In genomic region chr3L:14363103-14363751, dm6 we compare ENCODE assay signal across 5 fruit fly cellular contexts.
TF ChIP-seq lines count a peak whose summit lies in the region.

No protein-coding gene starts in this region.

- TF ChIP-seq CTCF in whole organism, embryonic (GFP tag; optimal IDR thresholded peaks at IDR 0.05; lab: Kevin White, UChicago), result no peak

TF ChIP-seq in whole organism, adult, 20 proteins besides CTCF, POLR2A, EP300 and RAD21:
- TF ChIP-seq CG5204 (GFP tag; optimal IDR thresholded peaks at IDR 0.05; lab: Kevin White, UChicago), result no peak
- TF ChIP-seq CG12768 (GFP tag; optimal IDR thresholded peaks at IDR 0.05; lab: Kevin White, UChicago), result no peak
- TF ChIP-seq tj (GFP tag; optimal IDR thresholded peaks at IDR 0.05; lab: Kevin White, UChicago), result peak; percentile 3
- no peak for TF ChIP-seq Clk (GFP tag; optimal IDR thresholded peaks at IDR 0.05; lab: Kevin White, UChicago)
- TF ChIP-seq kay (GFP tag; lab: Kevin White, UChicago; ENCODE audit: borderline replicate concordance), result no peak
TF ChIP-seq in whole organism, adult: peak in this region for 1.

TF ChIP-seq in whole organism, embryonic, 481 proteins besides CTCF, POLR2A, EP300 and RAD21 (continues in another document):
- TF ChIP-seq zf30C (GFP tag; optimal IDR thresholded peaks at IDR 0.05; lab: Kevin White, UChicago), result no peak
- no peak for TF ChIP-seq ash1 (GFP tag; optimal IDR thresholded peaks at IDR 0.05; lab: Kevin White, UChicago)
- peak; percentile 12 for TF ChIP-seq tin (GFP tag; optimal IDR thresholded peaks at IDR 0.05; lab: Kevin White, UChicago)
- TF ChIP-seq lov (optimal IDR thresholded peaks at IDR 0.05; lab: Kevin White, UChicago), result no peak
- TF ChIP-seq lov (GFP tag; IDR thresholded peaks at IDR 0.05; lab: Robert Waterston, UW), result no peak
- peak; percentile 2 for TF ChIP-seq CG12942 (GFP tag; optimal IDR thresholded peaks at IDR 0.05; lab: Kevin White, UChicago)
- peak; percentile 52 for TF ChIP-seq CG30403 (GFP tag; optimal IDR thresholded peaks at IDR 0.05; lab: Kevin White, UChicago)
- no peak for TF ChIP-seq aop (GFP tag; IDR thresholded peaks at IDR 0.05; lab: Robert Waterston, UW)
- peak; percentile 41 for TF ChIP-seq CG12391 (tag; optimal IDR thresholded peaks at IDR 0.05; lab: Kevin White, UChicago)
- no peak for TF ChIP-seq hb (GFP tag; IDR thresholded peaks at IDR 0.05; lab: Robert Waterston, UW; ENCODE audit: partially characterized antibody)
- no peak for TF ChIP-seq CG12071 (GFP tag; optimal IDR thresholded peaks at IDR 0.05; lab: Kevin White, UChicago)
- no peak for TF ChIP-seq scrt (GFP tag; optimal IDR thresholded peaks at IDR 0.05; lab: Kevin White, UChicago)
- TF ChIP-seq tio (GFP tag; optimal IDR thresholded peaks at IDR 0.05; lab: Kevin White, UChicago), result peak; percentile 38
- no peak for TF ChIP-seq abd-A (tag; optimal IDR thresholded peaks at IDR 0.05; lab: Kevin White, UChicago)
- no peak for TF ChIP-seq odd (GFP tag; optimal IDR thresholded peaks at IDR 0.05; lab: Kevin White, UChicago)
- no peak for TF ChIP-seq CG18011 (GFP tag; optimal IDR thresholded peaks at IDR 0.05; lab: Kevin White, UChicago)
- TF ChIP-seq D19B (GFP tag; optimal IDR thresholded peaks at IDR 0.05; lab: Kevin White, UChicago), result peak; percentile 71
- no peak for TF ChIP-seq Tbp (GFP tag; optimal IDR thresholded peaks at IDR 0.05; lab: Kevin White, UChicago)
- TF ChIP-seq CG30431 (GFP tag; optimal IDR thresholded peaks at IDR 0.05; lab: Kevin White, UChicago), result no peak
- TF ChIP-seq CG17186 (GFP tag; optimal IDR thresholded peaks at IDR 0.05; lab: Kevin White, UChicago), result no peak
- no peak for TF ChIP-seq amos (GFP tag; IDR thresholded peaks at IDR 0.05; lab: Robert Waterston, UW; ENCODE audit: partially characterized antibody)
- no peak for TF ChIP-seq NC2α (GFP tag; optimal IDR thresholded peaks at IDR 0.05; lab: Kevin White, UChicago)

TF ChIP-seq in whole organism, prepupa, 60 proteins besides CTCF, POLR2A, EP300 and RAD21 (continues in another document):
- TF ChIP-seq net (GFP tag; optimal IDR thresholded peaks at IDR 0.05; lab: Kevin White, UChicago) (peak; percentile 58), CG10631 (GFP tag; optimal IDR thresholded peaks at IDR 0.05; lab: Kevin White, UChicago) (peak; percentile 75), topi (GFP tag; optimal IDR thresholded peaks at IDR 0.05; lab: Kevin White, UChicago) (peak; percentile 29), Hr39 (GFP tag; optimal IDR thresholded peaks at IDR 0.05; lab: Kevin White, UChicago) (peak; percentile 30), CG11902 (GFP tag; optimal IDR thresholded peaks at IDR 0.05; lab: Kevin White, UChicago) (peak; percentile 27), Met (GFP tag; optimal IDR thresholded peaks at IDR 0.05; lab: Kevin White, UChicago) (peak; percentile 54), Hr38 (GFP tag; optimal IDR thresholded peaks at IDR 0.05; lab: Kevin White, UChicago) (no peak), Eip93F (GFP tag; optimal IDR thresholded peaks at IDR 0.05; lab: Kevin White, UChicago) (no peak), CG31627 (GFP tag; optimal IDR thresholded peaks at IDR 0.05; lab: Kevin White, UChicago) (peak; percentile 32), CG16779 (tag; optimal IDR thresholded peaks at IDR 0.05; lab: Kevin White, UChicago) (no peak), fd59A (GFP tag; optimal IDR thresholded peaks at IDR 0.05; lab: Kevin White, UChicago) (peak; percentile 47), svp (GFP tag; lab: Kevin White, UChicago) (peak; percentile 81), Sox15 (GFP tag; optimal IDR thresholded peaks at IDR 0.05; lab: Kevin White, UChicago) (peak; percentile 41), salr (GFP tag; optimal IDR thresholded peaks at IDR 0.05; lab: Kevin White, UChicago) (peak in 1 of 2 experiments; percentile 54), pdm3 (GFP tag; optimal IDR thresholded peaks at IDR 0.05; lab: Kevin White, UChicago) (peak; percentile 76), Eip78C (GFP tag; lab: Kevin White, UChicago) (peak; percentile 90), esn (GFP tag; optimal IDR thresholded peaks at IDR 0.05; lab: Kevin White, UChicago) (peak; percentile 61), OdsH (GFP tag; optimal IDR thresholded peaks at IDR 0.05; lab: Kevin White, UChicago) (peak; percentile 75), Gug (GFP tag; IDR thresholded peaks at IDR 0.05; lab: Robert Waterston, UW) (peak; percentile 47; the same call in 1 of the 2 replicates), Lpt (GFP tag; optimal IDR thresholded peaks at IDR 0.05; lab: Kevin White, UChicago) (peak; percentile 18), CG11294 (GFP tag; IDR thresholded peaks at IDR 0.05; lab: Robert Waterston, UW) (no peak; the same call in 1 of the 2 replicates), CG3919 (GFP tag; optimal IDR thresholded peaks at IDR 0.05; lab: Kevin White, UChicago) (peak; percentile 49)

TF ChIP-seq in whole organism, pupa, 21 proteins besides CTCF, POLR2A, EP300 and RAD21:
- TF ChIP-seq CG9948 (tag; optimal IDR thresholded peaks at IDR 0.05; lab: Kevin White, UChicago) (peak; percentile 72), CG15710 (tag; optimal IDR thresholded peaks at IDR 0.05; lab: Kevin White, UChicago) (peak; percentile 75), CG8301 (tag; optimal IDR thresholded peaks at IDR 0.05; lab: Kevin White, UChicago) (peak; percentile 51), EcR (GFP tag; optimal IDR thresholded peaks at IDR 0.05; lab: Kevin White, UChicago) (peak; percentile 26), CG17806 (tag; optimal IDR thresholded peaks at IDR 0.05; lab: Kevin White, UChicago) (peak; percentile 65), CG14655 (GFP tag; optimal IDR thresholded peaks at IDR 0.05; lab: Kevin White, UChicago) (peak; percentile 56), fd96Ca (GFP tag; IDR thresholded peaks at IDR 0.05; lab: Robert Waterston, UW) (peak; percentile 54; the same call in 2 of the 3 replicates), Ets98B (GFP tag; IDR thresholded peaks at IDR 0.05; lab: Robert Waterston, UW) (0 out of 2 replicates have a peak, but pooled peaks have one; percentile 16), CG8159 (tag; optimal IDR thresholded peaks at IDR 0.05; lab: Kevin White, UChicago) (peak; percentile 77), Pif1A (GFP tag; optimal IDR thresholded peaks at IDR 0.05; lab: Kevin White, UChicago) (peak; percentile 61), CG34367 (tag; optimal IDR thresholded peaks at IDR 0.05; lab: Kevin White, UChicago) (peak; percentile 51), CG12605 (GFP tag; IDR thresholded peaks at IDR 0.05; lab: Robert Waterston, UW) (0 out of 2 replicates have a peak, but pooled peaks have one; percentile 13), CG10348 (GFP tag; IDR thresholded peaks at IDR 0.05; lab: Robert Waterston, UW) (no peak), Pif1B (GFP tag; optimal IDR thresholded peaks at IDR 0.05; lab: Kevin White, UChicago) (peak; percentile 37), D1 (tag; optimal IDR thresholded peaks at IDR 0.05; lab: Kevin White, UChicago) (peak; percentile 45), Snoo (tag; optimal IDR thresholded peaks at IDR 0.05; lab: Kevin White, UChicago) (peak; percentile 45), CG32121 (GFP tag; IDR thresholded peaks at IDR 0.05; lab: Robert Waterston, UW) (no peak; the same call in 1 of the 2 replicates), gl (tag; optimal IDR thresholded peaks at IDR 0.05; lab: Kevin White, UChicago) (no peak), CG4496 (GFP tag; IDR thresholded peaks at IDR 0.05; lab: Robert Waterston, UW) (peak; percentile 60; the same call in 2 of the 3 replicates), rn (GFP tag; IDR thresholded peaks at IDR 0.05; lab: Robert Waterston, UW) (no peak), CG13204 (GFP tag; optimal IDR thresholded peaks at IDR 0.05; lab: Kevin White, UChicago) (no peak)

TF ChIP-seq in whole organism, wandering third instar larva, 38 proteins besides CTCF, POLR2A, EP300 and RAD21:
- TF ChIP-seq dmrt93B (GFP tag; optimal IDR thresholded peaks at IDR 0.05; lab: Kevin White, UChicago), result no peak
- TF ChIP-seq fru (GFP tag; optimal IDR thresholded peaks at IDR 0.05; lab: Kevin White, UChicago), result peak; percentile 31
- TF ChIP-seq OdsH (GFP tag; optimal IDR thresholded peaks at IDR 0.05; lab: Kevin White, UChicago), result no peak
- TF ChIP-seq foxo (GFP tag; optimal IDR thresholded peaks at IDR 0.05; lab: Kevin White, UChicago), result peak in 1 of 2 experiments; percentile 22
- TF ChIP-seq Myc (optimal IDR thresholded peaks at IDR 0.05; lab: Kevin White, UChicago), result no peak
- peak; percentile 39 for TF ChIP-seq HLH106 (tag; optimal IDR thresholded peaks at IDR 0.05; lab: Kevin White, UChicago)
- TF ChIP-seq usp (GFP tag; optimal IDR thresholded peaks at IDR 0.05; lab: Kevin White, UChicago), result no peak
- no peak for TF ChIP-seq GATAd (GFP tag; optimal IDR thresholded peaks at IDR 0.05; lab: Kevin White, UChicago)
- TF ChIP-seq Sp1 (GFP tag; optimal IDR thresholded peaks at IDR 0.05; lab: Kevin White, UChicago), result peak; percentile 3
- peak; percentile 21 for TF ChIP-seq psq (GFP tag; optimal IDR thresholded peaks at IDR 0.05; lab: Kevin White, UChicago)
TF ChIP-seq in whole organism, wandering third instar larva: peak in this region for 5.
